Worm (Caenorhabditis elegans) whole organism, L1 larva: Measurements from ENCODE around the gene zipt-16.

Experiments used
- C04F5.9 ChIP-seq: sonication (generic microtip); optimal IDR thresholded peaks from 2 replicates; lab custom pipeline; 2016; ENCODE audit warnings: missing genetic modification characterization, missing compliant biosample characterization
- alr-1 ChIP-seq: fragments of 200-800 bp; sonication (Bioruptor generic); optimal IDR thresholded peaks from 2 replicates; lab custom pipeline; 2018; ENCODE audit warnings: borderline replicate concordance, mild to moderate bottlenecking, missing genetic modification characterization, missing compliant biosample characterization
- blmp-1 ChIP-seq: fragments of 150-350 bp; optimal IDR thresholded peaks from 2 replicates; lab custom pipeline; 2014; ENCODE audit warnings: missing biosample characterization, missing genetic modification characterization
- ceh-90 ChIP-seq: sonication (generic microtip); optimal IDR thresholded peaks from 2 replicates; lab custom pipeline; 2016; ENCODE audit warnings: missing genetic modification characterization, missing compliant biosample characterization
- dpl-1 ChIP-seq, 3 experiments: fragments of 150-350 bp in 2 of 3; sonication (generic microtip) in 1 of 3; optimal IDR thresholded peaks; 2 replicates each; lab custom pipeline; 2014 to 2017; ENCODE audit warnings: missing biosample characterization in 3 of 3, missing genetic modification characterization in 3 of 3, missing genetic modification reagents in 3 of 3
- efl-1 ChIP-seq, 4 experiments: fragments of 150-350 bp; optimal IDR thresholded peaks in 3 of 4; peaks in 1 of 4; 1 replicate in 1 of 4; 2 replicates in 3 of 4; lab custom pipeline; 2014; ENCODE audit warnings: missing biosample characterization in 2 of 4, missing genetic modification characterization in 2 of 4, missing genetic modification reagents in 2 of 4
- efl-3 ChIP-seq: fragments of 200-800 bp; sonication (Bioruptor generic); optimal IDR thresholded peaks from 2 replicates; lab custom pipeline; 2018; ENCODE audit warnings: mild to moderate bottlenecking, missing genetic modification characterization, missing compliant biosample characterization
- egl-27 ChIP-seq, 2 experiments: fragments of 150-350 bp in 1 of 2; sonication (generic microtip); optimal IDR thresholded peaks; 3 replicates each; lab custom pipeline; 2017 to 2018; ENCODE audit warnings: missing biosample characterization in 2 of 2, missing genetic modification characterization in 2 of 2, missing genetic modification reagents in 2 of 2
- elt-3 ChIP-seq, 6 experiments: fragments of 150-350 bp in 1 of 6; sonication (generic microtip); optimal IDR thresholded peaks; 2 replicates each; lab custom pipeline; 2017 to 2018; ENCODE audit warnings: missing biosample characterization in 6 of 6, missing genetic modification characterization in 6 of 6, inconsistent platforms in 1 of 6
- ets-5 ChIP-seq: fragments of 200-800 bp; sonication (Bioruptor generic); IDR thresholded peaks from 2 replicates; pipeline ENCODE4 v1.3.6; 2022; ENCODE audit warnings: missing genetic modification characterization, missing compliant biosample characterization
- fkh-10 ChIP-seq: sonication (generic microtip); optimal IDR thresholded peaks from 2 replicates; lab custom pipeline; 2017; ENCODE audit warnings: missing biosample characterization, missing genetic modification reagents, missing genetic modification characterization
- fkh-4 ChIP-seq: sonication (generic microtip); optimal IDR thresholded peaks from 2 replicates; lab custom pipeline; 2016; ENCODE audit warnings: missing compliant biosample characterization, missing genetic modification characterization, borderline replicate concordance
- fos-1 ChIP-seq: fragments of 150-350 bp; optimal IDR thresholded peaks from 2 replicates; lab custom pipeline; 2014; ENCODE audit warnings: missing biosample characterization, missing genetic modification characterization
- hlh-4 ChIP-seq: sonication (generic microtip); optimal IDR thresholded peaks from 2 replicates; lab custom pipeline; 2016; ENCODE audit warnings: mild to moderate bottlenecking, missing genetic modification characterization, missing compliant biosample characterization
- hpl-2 ChIP-seq: fragments of 150-350 bp; optimal IDR thresholded peaks from 2 replicates; lab custom pipeline; 2014; ENCODE audit warnings: missing biosample characterization, missing genetic modification reagents, missing genetic modification characterization
- irx-1 ChIP-seq: sonication (generic microtip); optimal IDR thresholded peaks from 2 replicates; lab custom pipeline; 2016; ENCODE audit warnings: missing genetic modification characterization, missing compliant biosample characterization
- isw-1 ChIP-seq: fragments of 200-800 bp; sonication (Bioruptor generic); IDR thresholded peaks from 2 replicates; pipeline ENCODE4 v1.3.6; 2022; ENCODE audit warnings: missing genetic modification characterization, missing compliant biosample characterization
- lin-14 ChIP-seq: fragments of 200-800 bp; sonication (Bioruptor generic); optimal IDR thresholded peaks from 2 replicates; lab custom pipeline; 2018; ENCODE audit warnings: mild to moderate bottlenecking, missing genetic modification characterization, moderate library complexity, missing compliant biosample characterization
- lin-35 ChIP-seq, 2 experiments: fragments of 150-350 bp; optimal IDR thresholded peaks; 2 replicates each; lab custom pipeline; 2014; ENCODE audit warnings: missing biosample characterization in 2 of 2, missing genetic modification characterization in 2 of 2, missing genetic modification reagents in 2 of 2
- lir-3 ChIP-seq: sonication (generic microtip); optimal IDR thresholded peaks from 2 replicates; lab custom pipeline; 2016; ENCODE audit warnings: mild to moderate bottlenecking, missing genetic modification characterization, moderate library complexity, missing compliant biosample characterization; ENCODE audit not compliant: poor library complexity
- mab-9 ChIP-seq: fragments of 200-800 bp; sonication (Bioruptor generic); IDR thresholded peaks from 2 replicates; pipeline ENCODE4 v1.3.6; 2022; ENCODE audit warnings: missing genetic modification reagents, missing genetic modification characterization, missing compliant biosample characterization
- mep-1 ChIP-seq: fragments of 150-350 bp; optimal IDR thresholded peaks from 2 replicates; lab custom pipeline; 2014; ENCODE audit warnings: missing biosample characterization, missing genetic modification characterization
- nhr-20 ChIP-seq: sonication (generic microtip); optimal IDR thresholded peaks from 2 replicates; lab custom pipeline; 2016; ENCODE audit warnings: mild to moderate bottlenecking, missing genetic modification characterization, missing compliant biosample characterization
- nhr-47 ChIP-seq: sonication (generic microtip); optimal IDR thresholded peaks from 2 replicates; lab custom pipeline; 2016; ENCODE audit warnings: mild to moderate bottlenecking, missing genetic modification characterization, moderate library complexity, missing compliant biosample characterization
- nhr-71 ChIP-seq: sonication (generic microtip); optimal IDR thresholded peaks from 2 replicates; lab custom pipeline; 2016; ENCODE audit warnings: mild to moderate bottlenecking, missing genetic modification characterization, moderate library complexity, missing compliant biosample characterization
- nhr-84 ChIP-seq: sonication (generic microtip); optimal IDR thresholded peaks from 2 replicates; lab custom pipeline; 2017; ENCODE audit warnings: missing biosample characterization, missing genetic modification characterization
- nhr-85 ChIP-seq: sonication (generic microtip); peaks from one replicate; lab custom pipeline; 2016; ENCODE audit warnings: missing genetic modification characterization, inconsistent platforms, missing compliant biosample characterization
- nhr-90 ChIP-seq: sonication (generic microtip); optimal IDR thresholded peaks from 2 replicates; lab custom pipeline; 2016; ENCODE audit warnings: mild to moderate bottlenecking, missing genetic modification characterization, missing compliant biosample characterization; ENCODE audit not compliant: poor library complexity
- pag-3 ChIP-seq: sonication (generic microtip); optimal IDR thresholded peaks from 2 replicates; lab custom pipeline; 2017; ENCODE audit warnings: missing genetic modification characterization, mild to moderate bottlenecking, missing compliant biosample characterization, antibody characterized with exemption, borderline replicate concordance; ENCODE audit not compliant: insufficient read depth
- snpc-4 ChIP-seq: fragments of 150-350 bp; optimal IDR thresholded peaks from 2 replicates; lab custom pipeline; 2014; ENCODE audit warnings: missing biosample characterization, missing genetic modification characterization
- sptf-1 ChIP-seq: fragments of 150-350 bp; optimal IDR thresholded peaks from 2 replicates; lab custom pipeline; 2014; ENCODE audit warnings: missing biosample characterization, missing genetic modification characterization
- sup-37 ChIP-seq: fragments of 200-800 bp; sonication (Bioruptor generic); optimal IDR thresholded peaks from 2 replicates; lab custom pipeline; 2018; ENCODE audit warnings: mild to moderate bottlenecking, missing genetic modification characterization, missing compliant biosample characterization
- swsn-7 ChIP-seq: sonication (generic microtip); optimal IDR thresholded peaks from 2 replicates; lab custom pipeline; 2016; ENCODE audit warnings: missing genetic modification characterization, missing compliant biosample characterization
- tlp-1 ChIP-seq: fragments of 150-350 bp; optimal IDR thresholded peaks from 2 replicates; lab custom pipeline; 2014; ENCODE audit warnings: missing biosample characterization, missing genetic modification characterization
- unc-30 ChIP-seq: sonication (generic microtip); optimal IDR thresholded peaks from 2 replicates; lab custom pipeline; 2017; ENCODE audit warnings: missing biosample characterization, missing genetic modification characterization
- unc-62 ChIP-seq: fragments of 150-350 bp; optimal IDR thresholded peaks from 2 replicates; lab custom pipeline; 2014; ENCODE audit warnings: missing biosample characterization, missing genetic modification reagents, missing genetic modification characterization
- unc-86 ChIP-seq: sonication (generic microtip); optimal IDR thresholded peaks from 2 replicates; lab custom pipeline; 2016; ENCODE audit warnings: missing genetic modification characterization, missing compliant biosample characterization
- xbp-1 ChIP-seq: sonication (generic microtip); optimal IDR thresholded peaks from 2 replicates; lab custom pipeline; 2016; ENCODE audit warnings: missing genetic modification characterization, missing compliant biosample characterization
- zip-4 ChIP-seq: fragments of 200-800 bp; sonication (Bioruptor generic); optimal IDR thresholded peaks from 2 replicates; lab custom pipeline; 2018; ENCODE audit warnings: mild to moderate bottlenecking, missing genetic modification characterization, moderate library complexity, missing compliant biosample characterization
- ztf-11 ChIP-seq, 2 experiments: sonication (generic microtip); optimal IDR thresholded peaks; 2 replicates each; lab custom pipeline; 2016 to 2017; ENCODE audit warnings: missing genetic modification characterization in 2 of 2, missing biosample characterization in 1 of 2, missing compliant biosample characterization in 1 of 2

The zipt-16 gene

ce11 chrV:11492456-11492855, 29.6 kb downstream of the zipt-16 start, which contains the start of gene T11F9.21:
T11F9.21 (plus strand) TSS chrV:11492756.
- TF ChIP-seq nhr-85 (tag; lab: Kevin White, UChicago) (no peak), mep-1 (tag; lab: Kevin White, UChicago) (no peak), lin-35 (GFP tag; optimal IDR thresholded peaks at IDR 0.05; lab: Kevin White, UChicago) (no peak), sup-37 (no peak), swsn-7 (tag; lab: Kevin White, UChicago) (no peak), xbp-1 (no peak), unc-30 (tag; lab: Kevin White, UChicago) (no peak), nhr-71 (no peak), unc-62 (GFP tag; lab: Kevin White, UChicago) (no peak), elt-3 (tag; optimal IDR thresholded peaks at IDR 0.05; lab: Kevin White, UChicago) (no peak), nhr-47 (tag; lab: Kevin White, UChicago) (no peak), nhr-20 (no peak), C04F5.9 (tag; lab: Kevin White, UChicago) (no peak)

ce11 chrV:11496283-11496682, 33.5 kb downstream of the zipt-16 start, which contains the start of gene htrl-1:
htrl-1 (minus strand) TSS chrV:11496383.
- TF ChIP-seq isw-1 (GFP tag; lab: Robert Waterston, UW): no peak
- TF ChIP-seq egl-27 (tag; optimal IDR thresholded peaks at IDR 0.05; lab: Kevin White, UChicago): no peak
- TF ChIP-seq unc-62 (GFP tag; lab: Kevin White, UChicago): no peak
- no peak for TF ChIP-seq hlh-4 (tag; lab: Kevin White, UChicago)
- no peak for TF ChIP-seq snpc-4 (tag; lab: Kevin White, UChicago)
- TF ChIP-seq fkh-10: no peak
- TF ChIP-seq ceh-90: no peak
- TF ChIP-seq fkh-4 (tag; lab: Kevin White, UChicago): no peak
- TF ChIP-seq fos-1 (tag; lab: Kevin White, UChicago): no peak
- no peak for TF ChIP-seq unc-86 (tag; lab: Kevin White, UChicago)
- no peak for TF ChIP-seq nhr-71
- TF ChIP-seq efl-3 (GFP tag; lab: Kevin White, UChicago): no peak
- TF ChIP-seq zip-4 (GFP tag; lab: Kevin White, UChicago): no peak
- TF ChIP-seq dpl-1 (GFP tag; optimal IDR thresholded peaks at IDR 0.05; lab: Kevin White, UChicago): no peak
- TF ChIP-seq irx-1 (tag; lab: Kevin White, UChicago): no peak
- TF ChIP-seq, all 84 proteins: peak for 0

DNA sequence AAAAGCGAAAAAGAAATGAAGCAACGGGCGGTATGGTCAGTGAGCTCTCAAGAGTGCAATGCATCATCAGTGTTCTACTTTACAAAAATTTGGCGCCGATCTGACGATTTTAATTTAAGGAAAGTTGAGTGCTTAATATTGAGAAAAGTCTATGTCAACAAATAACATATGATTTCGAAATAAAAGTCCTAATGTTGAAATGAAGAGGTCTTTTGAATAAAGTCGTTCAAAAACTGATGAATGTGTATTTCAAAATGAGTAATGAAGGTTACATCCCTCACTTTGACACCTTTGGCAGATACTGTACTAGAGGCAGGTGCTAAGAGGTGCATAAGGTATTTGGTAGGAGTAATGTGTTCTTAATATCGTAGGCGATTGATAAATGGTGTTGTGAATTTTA, 34.7 kb downstream of the zipt-16 start:
- TF ChIP-seq nhr-90 (tag; lab: Kevin White, UChicago): no peak
- no peak for TF ChIP-seq nhr-20
- no peak for TF ChIP-seq mab-9 (GFP tag; lab: Robert Waterston, UW)
- no peak for TF ChIP-seq pag-3 (tag; lab: Kevin White, UChicago)
- TF ChIP-seq ztf-11 (tag; optimal IDR thresholded peaks at IDR 0.05; lab: Kevin White, UChicago): no peak
- TF ChIP-seq nhr-84 (tag; lab: Kevin White, UChicago): no peak
- TF ChIP-seq lir-3: no peak
- TF ChIP-seq sptf-1 (tag; lab: Kevin White, UChicago): no peak
- TF ChIP-seq dpl-1 (GFP tag; optimal IDR thresholded peaks at IDR 0.05; lab: Kevin White, UChicago): no peak
- TF ChIP-seq hpl-2 (GFP tag; lab: Kevin White, UChicago): no peak
- TF ChIP-seq tlp-1 (tag; lab: Kevin White, UChicago): no peak
- TF ChIP-seq ets-5: no peak

DNA sequence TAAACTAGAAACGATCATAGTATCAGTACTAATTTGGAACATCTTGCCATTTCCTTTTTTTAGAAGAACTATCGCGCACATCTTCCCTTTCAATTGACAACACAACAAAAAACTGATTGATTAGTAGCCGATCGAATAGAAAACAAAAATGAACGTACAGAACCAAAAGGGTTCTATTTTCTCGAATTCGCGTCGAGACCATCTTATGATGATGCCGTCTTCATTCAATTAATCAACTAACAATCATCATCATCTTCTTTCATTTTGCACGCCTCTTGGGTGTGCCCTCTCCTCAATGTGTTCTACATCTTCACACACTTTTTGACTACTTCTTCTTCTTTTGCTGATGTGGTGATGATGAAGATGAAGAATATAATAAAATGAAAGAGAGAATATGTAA, 37.0 kb downstream of the zipt-16 start:
- TF ChIP-seq ceh-90 (no peak), efl-1 (optimal IDR thresholded peaks at IDR 0.05; lab: Kevin White, UChicago) (no peak), efl-1 (GFP tag; optimal IDR thresholded peaks at IDR 0.05 in 1 of 2; lab: Kevin White, UChicago) (no peak), blmp-1 (tag; lab: Kevin White, UChicago) (peak; percentile 40), lin-14 (GFP tag; lab: Kevin White, UChicago) (peak; percentile 48), unc-62 (GFP tag; lab: Kevin White, UChicago) (no peak), mab-9 (GFP tag; lab: Robert Waterston, UW) (no peak), alr-1 (no peak), nhr-85 (tag; lab: Kevin White, UChicago) (no peak)
- TF ChIP-seq, all 84 proteins: peak for 2
